Worm (Caenorhabditis elegans): Measurements from ENCODE around the gene grl-9.

Gene grl-9

ce11 chrV:6731594-6731993 is at the start of gene grl-9:
grl-9 (minus strand) TSS chrV:6731694.
- TF ChIP-seq sea-2 (GFP tag; optimal IDR thresholded peaks at IDR 0.05) (no peak), nhr-67 (tag; optimal IDR thresholded peaks at IDR 0.05) (no peak), elt-2 (tag; optimal IDR thresholded peaks at IDR 0.05) (no peak)

ce11 chrV:6780676-6781075 is 49.2 kb upstream of the grl-9 start:
- TF ChIP-seq nhr-237 (tag; optimal IDR thresholded peaks at IDR 0.05) = no peak
- no peak for TF ChIP-seq sea-2 (GFP tag; optimal IDR thresholded peaks at IDR 0.05)
- no peak for TF ChIP-seq skn-1 (tag; optimal IDR thresholded peaks at IDR 0.05)
- TF ChIP-seq nhr-76 (tag; optimal IDR thresholded peaks at IDR 0.05) = no peak
- TF ChIP-seq unc-39 (tag; optimal IDR thresholded peaks at IDR 0.05) = no peak
- no peak for TF ChIP-seq nhr-67 (tag; optimal IDR thresholded peaks at IDR 0.05)
- no peak for TF ChIP-seq ceh-9 (tag; optimal IDR thresholded peaks at IDR 0.05)
- TF ChIP-seq nhr-77 (tag; optimal IDR thresholded peaks at IDR 0.05) = no peak
- no peak for TF ChIP-seq nhr-25 (tag; optimal IDR thresholded peaks at IDR 0.05)
- TF ChIP-seq nhr-12 (tag; optimal IDR thresholded peaks at IDR 0.05) = no peak

ce11 chrV:6780166-6780565 is 48.7 kb upstream of the grl-9 start, which contains the start of gene ZC404.15:
ZC404.15 (plus strand) TSS chrV:6780466.
- TF ChIP-seq fkh-2 (tag; optimal IDR thresholded peaks at IDR 0.05) = no peak
- no peak for TF ChIP-seq fkh-10 (GFP tag; optimal IDR thresholded peaks at IDR 0.05)
- no peak for TF ChIP-seq nhr-43 (tag; optimal IDR thresholded peaks at IDR 0.05; ENCODE audit: poor library complexity, severe bottlenecking)
- no peak for TF ChIP-seq daf-12 (tag; optimal IDR thresholded peaks at IDR 0.05)
- no peak for TF ChIP-seq ztf-4 (tag; optimal IDR thresholded peaks at IDR 0.05)
- no peak for TF ChIP-seq jun-1 (tag; optimal IDR thresholded peaks at IDR 0.05)
- no peak for TF ChIP-seq nhr-77 (tag; optimal IDR thresholded peaks at IDR 0.05)
- TF ChIP-seq nhr-23 (tag; optimal IDR thresholded peaks at IDR 0.05) = no peak
- TF ChIP-seq lin-39 (tag; optimal IDR thresholded peaks at IDR 0.05) = no peak
- no peak for TF ChIP-seq lsy-12 (tag; optimal IDR thresholded peaks at IDR 0.05)
- no peak for TF ChIP-seq nhr-76 (tag; optimal IDR thresholded peaks at IDR 0.05)
- no peak for TF ChIP-seq skn-1 (tag; optimal IDR thresholded peaks at IDR 0.05)
- TF ChIP-seq nhr-11 (tag; optimal IDR thresholded peaks at IDR 0.05) = no peak
- no peak for TF ChIP-seq snpc-4 (tag; optimal IDR thresholded peaks at IDR 0.05)
- no peak for TF ChIP-seq egl-27 (tag; optimal IDR thresholded peaks at IDR 0.05)
- no peak for TF ChIP-seq tbx-2 (tag; optimal IDR thresholded peaks at IDR 0.05)

- TF ChIP-seq ztf-4 (tag; optimal IDR thresholded peaks at IDR 0.05) (no peak), fkh-10 (GFP tag; optimal IDR thresholded peaks at IDR 0.05) (no peak), egl-27 (tag; optimal IDR thresholded peaks at IDR 0.05) (no peak), ceh-28 (tag; optimal IDR thresholded peaks at IDR 0.05) (no peak), ZK546.5 (tag; optimal IDR thresholded peaks at IDR 0.05) (no peak), nhr-237 (tag; optimal IDR thresholded peaks at IDR 0.05) (no peak), pha-4 (tag; optimal IDR thresholded peaks at IDR 0.05) (no peak), eor-1 (tag; optimal IDR thresholded peaks at IDR 0.05) (no peak), nhr-76 (tag; optimal IDR thresholded peaks at IDR 0.05) (no peak), elt-1 (tag; optimal IDR thresholded peaks at IDR 0.05) (no peak), elt-3 (tag; optimal IDR thresholded peaks at IDR 0.05) (no peak), nfya-1 (tag; optimal IDR thresholded peaks at IDR 0.05; ENCODE audit: insufficient read depth) (no peak), nhr-67 (tag; optimal IDR thresholded peaks at IDR 0.05) (no peak), ceh-9 (tag; optimal IDR thresholded peaks at IDR 0.05) (no peak), hmg-11 (tag; optimal IDR thresholded peaks at IDR 0.05) (no peak)
Observed at ce11 chrV:6778457-6778856, 47.0 kb upstream of the grl-9 start.

ce11 chrV:6775708-6776107 is 44.2 kb upstream of the grl-9 start, which contains the start of gene srh-28:
srh-28 (minus strand) TSS chrV:6775808.
- TF ChIP-seq fkh-2 (tag; optimal IDR thresholded peaks at IDR 0.05) (no peak), lin-39 (tag; optimal IDR thresholded peaks at IDR 0.05) (no peak), egl-5 (tag; optimal IDR thresholded peaks at IDR 0.05) (no peak), mml-1 (tag; optimal IDR thresholded peaks at IDR 0.05) (no peak), daf-12 (tag; optimal IDR thresholded peaks at IDR 0.05) (no peak), snpc-4 (tag; optimal IDR thresholded peaks at IDR 0.05) (no peak), nhr-25 (tag; optimal IDR thresholded peaks at IDR 0.05) (no peak), nhr-67 (tag; optimal IDR thresholded peaks at IDR 0.05) (no peak)

All from whole organism, L3 larva.